Fruit fly (Drosophila melanogaster) whole organism, embryonic: ENCODE results near the gene puc.

Experiments used
- ATbp ChIP-seq: fragments of 200-800 bp; sonication (Bioruptor generic); optimal IDR thresholded peaks from 2 replicates; lab custom pipeline; 2017; ENCODE audit warnings: missing biosample characterization, mild to moderate bottlenecking, missing genetic modification characterization, missing genetic modification reagents
- Adf1 ChIP-seq: fragments of 200-800 bp; sonication (Bioruptor generic); IDR thresholded peaks from 2 replicates; pipeline ENCODE4 v1.3.6; 2022; ENCODE audit warnings: missing biosample characterization, missing genetic modification characterization
- Atf3 ChIP-seq: fragments of 200-800 bp; sonication (Bioruptor generic); optimal IDR thresholded peaks from 3 replicates; lab custom pipeline; 2016; ENCODE audit warnings: missing biosample characterization, missing genetic modification characterization
- Awh ChIP-seq: fragments of 200-800 bp; sonication (Bioruptor generic); IDR thresholded peaks from 2 replicates; pipeline ENCODE4, ENCODE4 v1.3.6; 2022; ENCODE audit warnings: missing biosample characterization, missing genetic modification characterization
- B-H2 ChIP-seq: fragments of 200-800 bp; sonication (Bioruptor generic); optimal IDR thresholded peaks from 2 replicates; lab custom pipeline; 2018; ENCODE audit warnings: missing biosample characterization, mild to moderate bottlenecking, missing genetic modification characterization
- CG10366 ChIP-seq: fragments of 200-800 bp; sonication (Bioruptor generic); IDR thresholded peaks from 2 replicates; pipeline ENCODE4 v1.3.6; 2022; ENCODE audit warnings: missing biosample characterization, missing genetic modification characterization
- CG11695 ChIP-seq: fragments of 200-800 bp; sonication (Bioruptor generic); IDR thresholded peaks from 3 replicates; pipeline ENCODE4 v1.3.6; 2022; ENCODE audit warnings: missing biosample characterization, missing genetic modification characterization
- CG12744 ChIP-seq: fragments of 200-800 bp; sonication (Bioruptor generic); optimal IDR thresholded peaks from 2 replicates; lab custom pipeline; 2016; ENCODE audit warnings: missing biosample characterization, missing genetic modification characterization
- CG13123 ChIP-seq: fragments of 200-800 bp; sonication (Bioruptor generic); optimal IDR thresholded peaks from 2 replicates; lab custom pipeline; 2016; ENCODE audit warnings: missing biosample characterization, missing genetic modification characterization
- CG14441 ChIP-seq: fragments of 200-800 bp; sonication (Bioruptor generic); IDR thresholded peaks from 2 replicates; pipeline ENCODE4 v1.3.6; 2022; ENCODE audit warnings: missing biosample characterization, missing genetic modification characterization
- CG17802 ChIP-seq: fragments of 200-800 bp; sonication (Bioruptor generic); optimal IDR thresholded peaks from 2 replicates; lab custom pipeline; 2018; ENCODE audit warnings: missing biosample characterization, mild to moderate bottlenecking, missing genetic modification characterization, moderate library complexity
- CG2199 ChIP-seq: fragments of 200-800 bp; sonication (Bioruptor generic); IDR thresholded peaks from 3 replicates; pipeline ENCODE4 v1.3.6; 2022; ENCODE audit warnings: missing biosample characterization, missing genetic modification characterization
- CG2202 ChIP-seq: fragments of 200-800 bp; sonication (Bioruptor generic); optimal IDR thresholded peaks from 2 replicates; lab custom pipeline; 2018; ENCODE audit warnings: missing biosample characterization, mild to moderate bottlenecking, missing genetic modification characterization
- CG30431 ChIP-seq: fragments of 200-800 bp; sonication (Bioruptor generic); optimal IDR thresholded peaks from 2 replicates; lab custom pipeline; 2017; ENCODE audit warnings: missing biosample characterization, missing genetic modification characterization
- CG32767 ChIP-seq: fragments of 200-800 bp; sonication (Bioruptor generic); IDR thresholded peaks from 2 replicates; pipeline ENCODE4 v1.3.6; 2022; ENCODE audit warnings: missing biosample characterization, missing genetic modification characterization
- CG3281 ChIP-seq: fragments of 200-800 bp; sonication (Bioruptor generic); optimal IDR thresholded peaks from 3 replicates; lab custom pipeline; 2017; ENCODE audit warnings: missing biosample characterization, mild to moderate bottlenecking, missing genetic modification characterization
- CG33213 ChIP-seq: fragments of 200-800 bp; sonication (Bioruptor generic); optimal IDR thresholded peaks from 3 replicates; lab custom pipeline; 2016; ENCODE audit warnings: missing biosample characterization, missing genetic modification characterization
- CG43689 ChIP-seq: fragments of 200-800 bp; sonication (Bioruptor generic); IDR thresholded peaks from 2 replicates; pipeline ENCODE4 v1.3.6; 2022; ENCODE audit warnings: missing biosample characterization, missing genetic modification characterization
- CG6765 ChIP-seq: fragments of 200-800 bp; sonication (Bioruptor generic); optimal IDR thresholded peaks from 3 replicates; lab custom pipeline; 2017; ENCODE audit warnings: missing biosample characterization, mild to moderate bottlenecking, missing genetic modification characterization
- CG7556 ChIP-seq: fragments of 200-800 bp; sonication (Bioruptor generic); optimal IDR thresholded peaks from 2 replicates; lab custom pipeline; 2017; ENCODE audit warnings: missing biosample characterization, mild to moderate bottlenecking, missing genetic modification characterization
- CG8388 ChIP-seq: fragments of 200-800 bp; sonication (Bioruptor generic); optimal IDR thresholded peaks from 2 replicates; lab custom pipeline; 2019; ENCODE audit warnings: missing biosample characterization, mild to moderate bottlenecking, missing genetic modification characterization, moderate library complexity
- CG8765 ChIP-seq: fragments of 200-800 bp; sonication (Bioruptor generic); IDR thresholded peaks from 2 replicates; pipeline ENCODE4 v1.3.6; 2022; ENCODE audit warnings: missing biosample characterization, missing genetic modification characterization
- Camta ChIP-seq: fragments of 200-800 bp; sonication (Bioruptor generic); optimal IDR thresholded peaks from 2 replicates; lab custom pipeline; 2016; ENCODE audit warnings: missing biosample characterization, missing genetic modification characterization
- Hr51 ChIP-seq, 2 experiments: fragments of 200-800 bp; sonication (Bioruptor generic); optimal IDR thresholded peaks; 2 replicates in 1 of 2; 3 replicates in 1 of 2; lab custom pipeline; 2016 to 2018; ENCODE audit warnings: missing biosample characterization in 2 of 2, missing genetic modification characterization in 2 of 2, mild to moderate bottlenecking in 1 of 2, moderate library complexity in 1 of 2
- Hsf ChIP-seq: fragments of 200-800 bp; sonication (Bioruptor generic); optimal IDR thresholded peaks from 3 replicates; lab custom pipeline; 2016; ENCODE audit warnings: missing biosample characterization, missing genetic modification characterization
- bab2 ChIP-seq: fragments of 200-800 bp; sonication (Bioruptor generic); optimal IDR thresholded peaks from 2 replicates; lab custom pipeline; 2016; ENCODE audit warnings: missing biosample characterization, missing genetic modification characterization
- btn ChIP-seq: fragments of 200-800 bp; sonication (Bioruptor generic); optimal IDR thresholded peaks from 2 replicates; lab custom pipeline; 2016; ENCODE audit warnings: missing biosample characterization, missing genetic modification characterization
- cato ChIP-seq: fragments of 200-800 bp; sonication (Bioruptor generic); optimal IDR thresholded peaks from 2 replicates; lab custom pipeline; 2016; ENCODE audit warnings: missing biosample characterization, missing genetic modification characterization, borderline replicate concordance
- chm ChIP-seq: fragments of 200-800 bp; sonication (Bioruptor generic); IDR thresholded peaks from 2 replicates; pipeline ENCODE4 v1.3.6; 2022; ENCODE audit warnings: missing biosample characterization, missing genetic modification characterization
- crc ChIP-seq: fragments of 200-800 bp; sonication (Bioruptor generic); optimal IDR thresholded peaks from 2 replicates; lab custom pipeline; 2016; ENCODE audit warnings: missing biosample characterization, missing genetic modification characterization
- danr ChIP-seq: fragments of 200-800 bp; sonication (Bioruptor generic); IDR thresholded peaks from 2 replicates; pipeline ENCODE4 v1.3.6; 2022; ENCODE audit warnings: missing biosample characterization, missing genetic modification characterization
- dysf ChIP-seq: fragments of 200-800 bp; sonication (Bioruptor generic); IDR thresholded peaks from 3 replicates; pipeline ENCODE4 v1.3.6; 2022; ENCODE audit warnings: missing biosample characterization, missing genetic modification characterization
- fd64A ChIP-seq: fragments of 200-800 bp; sonication (Bioruptor generic); optimal IDR thresholded peaks from 3 replicates; lab custom pipeline; 2018; ENCODE audit warnings: missing biosample characterization, mild to moderate bottlenecking, missing genetic modification characterization
- ham ChIP-seq: fragments of 200-800 bp; sonication (Bioruptor generic); IDR thresholded peaks from 2 replicates; pipeline ENCODE4 v1.3.6; 2022; ENCODE audit warnings: missing biosample characterization, missing genetic modification characterization
- hbn ChIP-seq: fragments of 200-800 bp; sonication (Bioruptor generic); IDR thresholded peaks from 2 replicates; pipeline ENCODE4 v1.3.6; 2022; ENCODE audit warnings: missing biosample characterization, missing genetic modification characterization; ENCODE audit not compliant: partially characterized antibody
- hkb ChIP-seq, 2 experiments: fragments of 200-800 bp in 1 of 2; fragments of >200 bp in 1 of 2; sonication (Bioruptor generic) in 1 of 2; IDR thresholded peaks in 1 of 2; optimal IDR thresholded peaks in 1 of 2; 2 replicates each; pipeline versions ENCODE4 v1.3.6 to Lab custom; 2017 to 2022; ENCODE audit warnings: missing biosample characterization in 1 of 2, missing genetic modification characterization in 1 of 2
- hth ChIP-seq: fragments of >200 bp; optimal IDR thresholded peaks from 2 replicates; lab custom pipeline; 2017; ENCODE audit warnings: inconsistent platforms
- inv ChIP-seq: fragments of 200-800 bp; sonication (Bioruptor generic); IDR thresholded peaks from 2 replicates; pipeline ENCODE4 v1.3.6; 2022; ENCODE audit warnings: missing biosample characterization, missing genetic modification characterization; ENCODE audit not compliant: partially characterized antibody
- maf-S ChIP-seq: fragments of 200-800 bp; sonication (Bioruptor generic); optimal IDR thresholded peaks from 2 replicates; lab custom pipeline; 2016; ENCODE audit warnings: missing biosample characterization, missing genetic modification characterization
- nom ChIP-seq: fragments of 200-800 bp; sonication (Bioruptor generic); optimal IDR thresholded peaks from 2 replicates; lab custom pipeline; 2017; ENCODE audit warnings: missing biosample characterization, missing genetic modification characterization, mild to moderate bottlenecking, moderate library complexity, missing genetic modification reagents
- oc ChIP-seq: fragments of 200-800 bp; sonication (Bioruptor generic); optimal IDR thresholded peaks from 2 replicates; lab custom pipeline; 2018; ENCODE audit warnings: missing biosample characterization, mild to moderate bottlenecking, missing genetic modification characterization, moderate library complexity
- org-1 ChIP-seq: fragments of 200-800 bp; sonication (Bioruptor generic); optimal IDR thresholded peaks from 2 replicates; lab custom pipeline; 2017; ENCODE audit warnings: missing biosample characterization, missing genetic modification characterization
- p53 ChIP-seq: fragments of 200-800 bp; sonication (Bioruptor generic); optimal IDR thresholded peaks from 2 replicates; lab custom pipeline; 2016; ENCODE audit warnings: missing biosample characterization, missing genetic modification characterization
- pan ChIP-seq, 4 experiments: fragments of >200 bp in 3 of 4; fragments of 200-800 bp in 1 of 4; sonication (Bioruptor generic) in 1 of 4; optimal IDR thresholded peaks in 3 of 4; IDR thresholded peaks in 1 of 4; 2 replicates each; pipeline versions ENCODE4 v1.3.6 to Lab custom; 2017 to 2022; ENCODE audit warnings: missing biosample characterization in 2 of 4, missing genetic modification characterization in 2 of 4, mixed read lengths in 1 of 4
- prd ChIP-seq, 3 experiments: fragments of >200 bp in 2 of 3; fragments of 200-800 bp in 1 of 3; sonication (Bioruptor generic) in 1 of 3; optimal IDR thresholded peaks in 2 of 3; IDR thresholded peaks in 1 of 3; 2 replicates in 2 of 3; 3 replicates in 1 of 3; pipeline versions ENCODE4 v1.3.6 to Lab custom; 2017 to 2022; ENCODE audit warnings: missing biosample characterization in 1 of 3, missing genetic modification characterization in 1 of 3
- slou ChIP-seq: fragments of 200-800 bp; sonication (Bioruptor generic); optimal IDR thresholded peaks from 3 replicates; lab custom pipeline; 2016; ENCODE audit warnings: missing biosample characterization, missing genetic modification characterization
- stc ChIP-seq: fragments of 200-800 bp; sonication (Bioruptor generic); IDR thresholded peaks from 2 replicates; pipeline ENCODE4 v1.3.6; 2022; ENCODE audit warnings: missing biosample characterization, missing genetic modification characterization
- tx ChIP-seq: fragments of 200-800 bp; sonication (Bioruptor generic); optimal IDR thresholded peaks from 2 replicates; lab custom pipeline; 2016; ENCODE audit warnings: missing biosample characterization, missing genetic modification characterization
- wor ChIP-seq: fragments of 200-800 bp; sonication (Bioruptor generic); IDR thresholded peaks from 2 replicates; pipeline ENCODE4 v1.3.6; 2022; ENCODE audit warnings: missing biosample characterization, missing genetic modification characterization

puc gene

dm6 chr3R:8155735-8156670 lies 50.9 kb downstream of the puc start (continued):
- TF ChIP-seq Camta (GFP tag; lab: Kevin White, UChicago) (no peak), maf-S (GFP tag; lab: Kevin White, UChicago) (no peak), crc (GFP tag; lab: Kevin White, UChicago) (no peak), dysf (GFP tag; lab: Robert Waterston, UW) (no peak), btn (no peak), Awh (GFP tag; lab: Robert Waterston, UW) (peak; percentile 65), CG8388 (GFP tag; lab: Kevin White, UChicago) (no peak), hkb (optimal IDR thresholded peaks at IDR 0.05; lab: Kevin White, UChicago) (no peak), hkb (GFP tag; IDR thresholded peaks at IDR 0.05; lab: Robert Waterston, UW) (no peak), hbn (GFP tag; lab: Robert Waterston, UW) (no peak), Hr51 (GFP tag; optimal IDR thresholded peaks at IDR 0.05; lab: Kevin White, UChicago) (no peak), CG30431 (no peak), prd (optimal IDR thresholded peaks at IDR 0.05; lab: Kevin White, UChicago) (no peak), prd (GFP tag; IDR thresholded peaks at IDR 0.05; lab: Robert Waterston, UW) (no peak), slou (GFP tag; lab: Kevin White, UChicago) (no peak), p53 (GFP tag; lab: Kevin White, UChicago) (no peak), wor (no peak), oc (no peak), CG8765 (GFP tag; lab: Robert Waterston, UW) (no peak), Adf1 (GFP tag; lab: Robert Waterston, UW) (no peak), CG12744 (GFP tag; lab: Kevin White, UChicago) (no peak), CG6765 (GFP tag; lab: Kevin White, UChicago) (no peak), chm (no peak), CG3281 (GFP tag; lab: Kevin White, UChicago) (no peak), fd64A (GFP tag; lab: Kevin White, UChicago) (peak; percentile 39), Hsf (GFP tag; lab: Kevin White, UChicago) (no peak), bab2 (GFP tag; lab: Kevin White, UChicago) (peak; percentile 24), tx (GFP tag; lab: Kevin White, UChicago) (no peak), CG33213 (GFP tag; lab: Kevin White, UChicago) (no peak), cato (GFP tag; lab: Kevin White, UChicago) (no peak), CG13123 (no peak), CG32767 (GFP tag; lab: Robert Waterston, UW) (no peak), CG17802 (no peak), hth (lab: Kevin White, UChicago) (no peak), CG10366 (GFP tag; lab: Robert Waterston, UW) (no peak), Atf3 (GFP tag; lab: Kevin White, UChicago) (no peak), CG2202 (peak; percentile 32), B-H2 (no peak), inv (GFP tag; lab: Robert Waterston, UW) (no peak), org-1 (GFP tag; lab: Kevin White, UChicago) (peak; percentile 36), ham (GFP tag; lab: Robert Waterston, UW) (no peak), CG11695 (GFP tag; lab: Robert Waterston, UW) (no peak), ATbp (peak; percentile 47), nom (GFP tag; lab: Kevin White, UChicago) (no peak), CG14441 (GFP tag; lab: Robert Waterston, UW) (no peak), pan (optimal IDR thresholded peaks at IDR 0.05; lab: Kevin White, UChicago) (no peak), pan (GFP tag; optimal IDR thresholded peaks at IDR 0.05 in 1 of 2, IDR thresholded peaks at IDR 0.05 in 1 of 2) (no peak), danr (GFP tag; lab: Robert Waterston, UW) (no peak), CG43689 (GFP tag; lab: Robert Waterston, UW) (no peak), CG7556 (GFP tag; lab: Kevin White, UChicago) (no peak), CG2199 (GFP tag; lab: Robert Waterston, UW) (no peak), stc (GFP tag; lab: Robert Waterston, UW) (no peak)
